Worm (Caenorhabditis elegans) whole organism, L1 larva: ENCODE measurements around the gene Y43D4A.6.
"Not testable (repeated sequence)": the region's sequence is repeated elsewhere in the genome, so short reads cannot be mapped to it uniquely, and the experiment has no call there.

Experiments
- aly-2 ChIP-seq: fragments of 150-350 bp; optimal IDR thresholded peaks from 2 replicates; lab custom pipeline; 2014; ENCODE audit warnings: missing biosample characterization, missing genetic modification characterization
- ama-1 ChIP-seq: fragments of 150-350 bp; optimal IDR thresholded peaks from 2 replicates; lab custom pipeline; 2014
- fos-1 ChIP-seq: fragments of 150-350 bp; optimal IDR thresholded peaks from 2 replicates; lab custom pipeline; 2014; ENCODE audit warnings: missing biosample characterization, missing genetic modification characterization
- lin-39 ChIP-seq: fragments of 150-350 bp; optimal IDR thresholded peaks from 2 replicates; lab custom pipeline; 2014; ENCODE audit warnings: missing biosample characterization, missing genetic modification reagents, missing genetic modification characterization
- mdl-1 ChIP-seq, 2 experiments: fragments of 150-350 bp; optimal IDR thresholded peaks; 2 replicates each; lab custom pipeline; 2014 to 2017; ENCODE audit warnings: missing biosample characterization in 2 of 2, missing genetic modification characterization in 2 of 2, inconsistent platforms in 1 of 2
- nhr-11 ChIP-seq: fragments of 150-350 bp; optimal IDR thresholded peaks from 2 replicates; lab custom pipeline; 2014; ENCODE audit warnings: missing biosample characterization, missing genetic modification characterization
- zag-1 ChIP-seq: fragments of 150-350 bp; optimal IDR thresholded peaks from 2 replicates; lab custom pipeline; 2014; ENCODE audit warnings: missing biosample characterization, missing genetic modification characterization

DNA sequence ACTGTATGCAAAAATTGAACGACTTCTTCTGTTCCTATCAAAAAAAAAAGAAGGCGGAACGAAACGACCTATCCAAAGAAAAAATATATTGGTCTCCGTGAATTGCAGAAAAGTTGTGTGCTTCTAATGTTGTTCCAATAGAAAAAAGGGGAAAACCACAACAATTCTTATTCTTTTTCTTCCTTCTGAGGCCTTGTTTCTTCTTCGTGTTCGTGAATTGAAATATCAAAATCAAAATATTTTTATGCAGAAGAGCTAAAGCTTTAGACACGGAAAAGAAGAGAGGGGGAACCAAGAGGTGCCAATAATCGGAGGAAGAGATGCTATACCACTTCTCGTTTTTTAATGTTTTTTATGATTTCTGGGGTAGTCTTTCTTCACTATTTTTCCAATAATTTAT, 31.4 kb upstream of the Y43D4A.6 start, which contains the start of gene Y43D4A.2:
- TF ChIP-seq zag-1 (tag; lab: Kevin White, UChicago); mdl-1 (tag; optimal IDR thresholded peaks at IDR 0.05; lab: Kevin White, UChicago); nhr-11; ama-1 (lab: Kevin White, UChicago); lin-39; aly-2; fos-1 (tag; lab: Kevin White, UChicago): not testable (repeated sequence)
